Worm (Caenorhabditis elegans) whole organism, midembryonic: ENCODE results near the gene Y25C1A.13.

ENCODE experiments used
- ref-1 ChIP-seq: fragments of 200-800 bp; sonication (Bioruptor generic); conservative IDR thresholded peaks from 2 replicates; pipeline ENCODE4 v1.3.6; 2022; ENCODE audit warnings: missing genetic modification reagents, missing genetic modification characterization, missing compliant biosample characterization
- tab-1 ChIP-seq: fragments of 200-800 bp; sonication (Bioruptor generic); IDR thresholded peaks from 2 replicates; pipeline ENCODE4 v1.3.6; 2022; ENCODE audit warnings: missing genetic modification characterization, missing compliant biosample characterization
- ztf-23 ChIP-seq: fragments of 200-800 bp; sonication (Bioruptor generic); IDR thresholded peaks from 2 replicates; pipeline ENCODE4 v1.3.6; 2022; ENCODE audit warnings: missing genetic modification reagents, missing genetic modification characterization, missing compliant biosample characterization

DNA sequence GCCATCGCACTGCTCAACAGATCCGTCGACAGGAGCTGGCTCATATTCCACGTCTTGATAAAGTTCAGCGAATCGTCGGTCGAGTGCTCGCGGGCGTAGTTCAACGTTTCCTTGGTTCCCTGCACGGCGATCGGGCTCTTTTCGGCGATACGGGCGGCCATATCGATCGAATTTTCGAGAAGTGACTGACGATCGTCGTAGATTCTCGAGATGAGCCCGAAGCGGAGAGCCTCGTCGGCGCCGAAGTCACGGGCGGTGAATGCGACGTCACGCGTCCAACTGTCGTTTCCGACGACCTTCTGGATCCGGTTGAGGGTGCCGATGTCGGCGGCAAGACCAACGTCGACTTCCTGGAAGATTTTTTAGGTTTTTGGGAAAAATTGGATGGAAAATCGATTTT, 1.5 kb downstream of the Y25C1A.13 start:
- TF ChIP-seq tab-1 (no peak), ref-1 (no peak), ztf-23 (GFP tag; lab: Robert Waterston, UW) (no peak)
